Worm (Caenorhabditis elegans): ENCODE data around the gene C27A7.6.
"Not testable (repeated sequence)": the region's sequence is repeated elsewhere in the genome, so short reads cannot be mapped to it uniquely, and the experiment has no call there.

C27A7.6 gene

DNA sequence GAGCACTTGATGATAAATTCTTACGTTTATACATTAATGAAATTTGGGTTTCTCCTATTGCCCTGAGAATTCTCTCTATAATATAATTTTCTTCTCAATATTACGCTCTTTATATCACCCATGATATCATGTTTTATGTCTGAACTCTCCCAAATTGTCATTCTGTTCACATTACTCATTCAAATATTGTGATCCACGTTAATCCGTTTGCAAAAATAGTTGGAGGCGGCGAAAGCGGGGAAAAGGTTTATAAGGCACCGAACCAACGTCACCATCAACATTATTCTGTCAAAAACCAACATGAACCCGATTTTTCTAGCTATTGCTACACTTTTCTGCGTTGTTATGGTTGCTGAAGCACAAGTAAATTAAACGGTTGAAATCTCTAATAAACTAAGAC, 22.3 kb upstream of the C27A7.6 start, which contains the start of gene C27A7.8:
Gene C27A7.8, plus strand, starts transcription at position 301 of the 400 bp plus-strand sequence.
- no peak for TF ChIP-seq nhr-28 (tag; optimal IDR thresholded peaks at IDR 0.05)
- no peak for TF ChIP-seq nhr-12 (tag; optimal IDR thresholded peaks at IDR 0.05)
- no peak for TF ChIP-seq cnd-1 (tag; optimal IDR thresholded peaks at IDR 0.05)
- no peak for TF ChIP-seq tbx-8 (GFP tag; optimal IDR thresholded peaks at IDR 0.05)
- no peak for TF ChIP-seq elt-3 (tag; optimal IDR thresholded peaks at IDR 0.05)
- no peak for TF ChIP-seq blmp-1 (tag; optimal IDR thresholded peaks at IDR 0.05)
- no peak for TF ChIP-seq ces-1 (GFP tag; optimal IDR thresholded peaks at IDR 0.05)
- TF ChIP-seq ham-2 (GFP tag; optimal IDR thresholded peaks at IDR 0.05), result no peak
- TF ChIP-seq sptf-1 (tag; optimal IDR thresholded peaks at IDR 0.05), result no peak
- TF ChIP-seq drap-1 (GFP tag; optimal IDR thresholded peaks at IDR 0.05), result no peak
- TF ChIP-seq lin-13 (tag; optimal IDR thresholded peaks at IDR 0.05), result no peak
- no peak for TF ChIP-seq lsy-2 (tag; optimal IDR thresholded peaks at IDR 0.05)
- no peak for TF ChIP-seq bed-3 (GFP tag; optimal IDR thresholded peaks at IDR 0.05)
- no peak for TF ChIP-seq mep-1 (tag; optimal IDR thresholded peaks at IDR 0.05)
- no peak for TF ChIP-seq unc-120 (tag; optimal IDR thresholded peaks at IDR 0.05; ENCODE audit: poor library complexity, severe bottlenecking)
- TF ChIP-seq pha-4 (tag; optimal IDR thresholded peaks at IDR 0.05), result no peak

ce11 chrV:12150607-12151006, 20.0 kb upstream of the C27A7.6 start, which contains the start of gene che-11:
TSS of gene che-11 (minus strand) at chrV:12150707.
- TF ChIP-seq M03D4.4 (tag; optimal IDR thresholded peaks at IDR 0.05) (no peak), drap-1 (GFP tag; optimal IDR thresholded peaks at IDR 0.05) (no peak), nhr-2 (tag; optimal IDR thresholded peaks at IDR 0.05) (no peak), nhr-76 (tag; optimal IDR thresholded peaks at IDR 0.05) (no peak), snpc-4 (tag; optimal IDR thresholded peaks at IDR 0.05) (no peak), blmp-1 (tag; optimal IDR thresholded peaks at IDR 0.05) (no peak), unc-120 (tag; optimal IDR thresholded peaks at IDR 0.05; ENCODE audit: poor library complexity, severe bottlenecking) (no peak)

DNA sequence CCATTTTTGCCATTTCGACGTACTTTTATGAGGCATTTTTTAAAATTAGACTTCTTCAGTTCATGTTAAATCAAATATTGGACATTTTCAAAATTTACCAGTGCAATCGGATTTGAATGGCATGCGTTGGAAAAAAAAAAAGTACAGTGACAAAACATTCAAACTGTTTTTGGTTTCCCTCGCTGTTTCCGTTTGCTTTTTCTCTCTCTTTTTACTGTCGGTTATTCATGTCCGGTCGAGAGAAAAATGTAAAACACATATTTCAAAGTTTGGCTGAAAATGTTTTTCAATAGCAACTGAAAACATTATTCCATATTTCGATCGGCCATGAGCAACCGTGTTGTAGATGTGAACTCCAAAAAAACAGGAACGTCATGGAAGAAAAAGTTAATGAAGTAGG, 10.0 kb upstream of the C27A7.6 start, which contains the start of gene C27A7.3:
Gene C27A7.3, plus strand, starts transcription at position 301 of the 400 bp plus-strand sequence.
- TF ChIP-seq unc-62 (GFP tag; optimal IDR thresholded peaks at IDR 0.05) (no peak), lsy-2 (tag; optimal IDR thresholded peaks at IDR 0.05) (no peak), sem-2 (GFP tag; optimal IDR thresholded peaks at IDR 0.05) (no peak), hlh-1 (tag; optimal IDR thresholded peaks at IDR 0.05) (no peak), nhr-28 (tag; optimal IDR thresholded peaks at IDR 0.05) (no peak), ham-2 (GFP tag; optimal IDR thresholded peaks at IDR 0.05) (no peak), elt-1 (tag; optimal IDR thresholded peaks at IDR 0.05; ENCODE audit: borderline replicate concordance, insufficient read depth) (no peak), nhr-76 (tag; optimal IDR thresholded peaks at IDR 0.05) (no peak), tbx-8 (GFP tag; optimal IDR thresholded peaks at IDR 0.05) (no peak), elt-3 (tag; optimal IDR thresholded peaks at IDR 0.05) (no peak), lin-13 (tag; optimal IDR thresholded peaks at IDR 0.05) (no peak), ztf-11 (tag; optimal IDR thresholded peaks at IDR 0.05) (no peak), mls-2 (tag; optimal IDR thresholded peaks at IDR 0.05) (no peak), lin-32 (GFP tag; optimal IDR thresholded peaks at IDR 0.05) (no peak), ceh-43 (GFP tag; optimal IDR thresholded peaks at IDR 0.05) (no peak), drap-1 (GFP tag; optimal IDR thresholded peaks at IDR 0.05) (no peak), unc-120 (tag; optimal IDR thresholded peaks at IDR 0.05; ENCODE audit: poor library complexity, severe bottlenecking) (no peak), nhr-12 (tag; optimal IDR thresholded peaks at IDR 0.05) (no peak), ceh-83 (GFP tag; optimal IDR thresholded peaks at IDR 0.05) (no peak)

- no peak for TF ChIP-seq ces-1 (GFP tag; optimal IDR thresholded peaks at IDR 0.05)
- no peak for TF ChIP-seq M03D4.4 (tag; optimal IDR thresholded peaks at IDR 0.05)
- no peak for TF ChIP-seq hlh-1 (tag; optimal IDR thresholded peaks at IDR 0.05)
- no peak for TF ChIP-seq ceh-83 (GFP tag; optimal IDR thresholded peaks at IDR 0.05)
- TF ChIP-seq nhr-28 (tag; optimal IDR thresholded peaks at IDR 0.05), result no peak
- TF ChIP-seq blmp-1 (tag; optimal IDR thresholded peaks at IDR 0.05), result no peak
- no peak for TF ChIP-seq cnd-1 (tag; optimal IDR thresholded peaks at IDR 0.05)
- no peak for TF ChIP-seq mep-1 (tag; optimal IDR thresholded peaks at IDR 0.05)
- TF ChIP-seq elt-3 (tag; optimal IDR thresholded peaks at IDR 0.05), result no peak
- TF ChIP-seq lin-32 (GFP tag; optimal IDR thresholded peaks at IDR 0.05), result no peak
- TF ChIP-seq ceh-43 (GFP tag; optimal IDR thresholded peaks at IDR 0.05), result no peak
- no peak for TF ChIP-seq unc-39 (tag; optimal IDR thresholded peaks at IDR 0.05)
- no peak for TF ChIP-seq mls-2 (tag; optimal IDR thresholded peaks at IDR 0.05)
- TF ChIP-seq ham-2 (GFP tag; optimal IDR thresholded peaks at IDR 0.05), result no peak
- TF ChIP-seq lin-13 (tag; optimal IDR thresholded peaks at IDR 0.05), result no peak
- TF ChIP-seq lsy-2 (tag; optimal IDR thresholded peaks at IDR 0.05), result no peak
Observed at ce11 chrV:12137942-12138341, 7.4 kb upstream of the C27A7.6 start.

DNA sequence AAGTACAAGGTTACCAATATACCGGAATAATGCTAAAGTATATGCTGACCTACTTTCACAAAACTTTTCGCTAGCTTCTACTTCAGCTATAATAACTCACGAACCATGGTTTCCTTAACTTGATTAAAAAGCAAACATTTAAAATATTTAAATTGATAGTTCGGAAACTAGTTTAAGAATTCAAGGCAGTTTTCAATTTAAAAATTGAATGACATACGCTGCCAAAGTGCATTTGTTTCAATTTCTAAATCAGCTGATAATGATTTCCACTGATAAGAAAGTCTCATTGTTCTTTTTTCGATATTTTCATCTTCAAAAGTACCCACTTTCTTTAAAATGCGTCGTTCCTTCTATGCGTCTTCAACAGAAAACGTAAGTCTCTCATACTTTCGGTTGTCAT, 569 bp upstream of the C27A7.6 start, which contains the start of gene enpp-1:
Gene enpp-1, plus strand, starts transcription at position 301 of the 400 bp plus-strand sequence.
- TF ChIP-seq mep-1 (tag; optimal IDR thresholded peaks at IDR 0.05); blmp-1 (tag; optimal IDR thresholded peaks at IDR 0.05); unc-62 (GFP tag; optimal IDR thresholded peaks at IDR 0.05): not testable (repeated sequence)

Data from whole organism, mixed stage, embryonic.